ENCODE assay signal across 5 fruit fly cellular contexts in the genomic region with DNA sequence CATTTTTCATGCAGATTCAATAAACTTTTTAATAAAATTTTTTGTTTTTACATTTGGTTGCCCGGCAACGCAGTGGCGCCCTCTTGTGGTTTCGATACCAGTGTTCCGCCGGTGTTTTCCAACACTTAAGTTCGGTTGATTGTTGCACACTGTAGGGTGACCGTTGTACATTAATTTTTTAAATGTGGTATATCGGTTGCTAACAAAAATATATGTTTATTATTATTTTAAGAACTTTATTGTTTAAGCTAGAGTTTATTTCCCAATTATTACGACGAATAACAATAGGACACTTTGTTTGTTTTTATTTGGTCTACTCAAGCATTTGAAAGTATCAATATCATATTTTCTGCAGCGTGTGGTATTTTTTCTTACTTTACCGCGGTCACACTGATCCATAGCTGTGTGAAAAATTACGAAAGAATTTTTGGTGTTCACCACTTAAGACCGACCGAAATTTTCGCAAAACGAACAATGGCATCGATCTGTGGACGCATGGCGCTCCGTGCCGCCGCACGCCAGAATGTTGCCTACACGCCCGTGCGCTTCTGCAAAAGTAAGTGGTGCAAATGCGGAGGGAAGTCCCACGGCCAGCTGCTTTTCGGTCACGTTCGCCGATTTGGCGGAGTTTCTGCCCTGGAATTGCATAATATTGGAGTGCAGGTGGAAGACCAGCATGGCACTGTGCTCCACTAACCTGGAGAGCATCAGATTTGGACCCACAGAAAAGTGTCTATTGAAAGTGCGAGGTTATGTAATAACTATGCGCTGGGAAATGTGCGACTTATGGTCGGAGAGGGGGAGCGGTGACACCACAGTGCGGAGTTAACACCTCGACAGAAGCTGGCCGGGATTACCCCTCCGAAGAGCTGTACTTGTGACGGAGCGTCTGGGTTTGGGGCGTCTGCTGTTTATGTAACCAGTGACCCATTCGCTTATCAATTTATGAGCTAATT.
TF ChIP-seq lines count a peak whose summit lies in the region.

Gene IFT52, minus strand, starts transcription at position 74 of the 956 bp plus-strand sequence.
Gene COX5B, plus strand, starts transcription at position 372 of the 956 bp plus-strand sequence.

TF ChIP-seq in whole organism, adult, 20 proteins besides CTCF, POLR2A, EP300 and RAD21 (continued from another document):
- peak; percentile 78 for TF ChIP-seq toe (GFP tag; optimal IDR thresholded peaks at IDR 0.05; lab: Kevin White, UChicago)
- TF ChIP-seq Crg-1 (GFP tag; optimal IDR thresholded peaks at IDR 0.05; lab: Kevin White, UChicago), result no peak
- peak; percentile 50 for TF ChIP-seq Clk (GFP tag; optimal IDR thresholded peaks at IDR 0.05; lab: Kevin White, UChicago)
- TF ChIP-seq CG7045 (GFP tag; optimal IDR thresholded peaks at IDR 0.05; lab: Kevin White, UChicago), result peak; percentile 48
TF ChIP-seq in whole organism, adult: peak in this region for 11.

TF ChIP-seq in whole organism, embryonic, 481 proteins besides CTCF, POLR2A, EP300 and RAD21 (continued from another document and continues in another):
- TF ChIP-seq onecut (GFP tag; IDR thresholded peaks at IDR 0.05; lab: Robert Waterston, UW) (peak; percentile 57), gem (tag; optimal IDR thresholded peaks at IDR 0.05; lab: Kevin White, UChicago) (peak; percentile 21), CG17829 (tag; optimal IDR thresholded peaks at IDR 0.05; lab: Kevin White, UChicago) (peak; percentile 75), luna (GFP tag; optimal IDR thresholded peaks at IDR 0.05; lab: Kevin White, UChicago) (peak; percentile 34), hkb (optimal IDR thresholded peaks at IDR 0.05; lab: Kevin White, UChicago) (peak; percentile 35), hkb (GFP tag; IDR thresholded peaks at IDR 0.05; lab: Robert Waterston, UW) (no peak; the same call in 1 of the 2 replicates), D19B (GFP tag; optimal IDR thresholded peaks at IDR 0.05; lab: Kevin White, UChicago) (peak; percentile 29), pan (optimal IDR thresholded peaks at IDR 0.05; lab: Kevin White, UChicago) (no peak), pan (GFP tag; optimal IDR thresholded peaks at IDR 0.05 in 1 of 2, IDR thresholded peaks at IDR 0.05 in 1 of 2) (peak in 1 of 2 experiments; percentile 37), Ada2b (GFP tag; IDR thresholded peaks at IDR 0.05; lab: Robert Waterston, UW) (peak; percentile 46), dmrt99B (tag; optimal IDR thresholded peaks at IDR 0.05; lab: Kevin White, UChicago) (peak; percentile 23), bcd (GFP tag; optimal IDR thresholded peaks at IDR 0.05; lab: Kevin White, UChicago) (peak; percentile 69), CG13894 (tag; optimal IDR thresholded peaks at IDR 0.05; lab: Kevin White, UChicago) (peak; percentile 34), Nf-YC (tag; optimal IDR thresholded peaks at IDR 0.05; lab: Kevin White, UChicago) (peak; percentile 58), ara (GFP tag; IDR thresholded peaks at IDR 0.05; lab: Robert Waterston, UW) (peak; percentile 46; the same call in 1 of the 2 replicates), wdn (GFP tag; IDR thresholded peaks at IDR 0.05; lab: Robert Waterston, UW) (peak; percentile 12; the same call in 1 of the 2 replicates), CG8924 (tag; optimal IDR thresholded peaks at IDR 0.05; lab: Kevin White, UChicago) (peak; percentile 41), CG5953 (GFP tag; IDR thresholded peaks at IDR 0.05; lab: Robert Waterston, UW) (peak; percentile 32; the same call in 1 of the 2 replicates), chif (GFP tag; optimal IDR thresholded peaks at IDR 0.05; lab: Kevin White, UChicago) (no peak), CG32532 (GFP tag; IDR thresholded peaks at IDR 0.05; lab: Robert Waterston, UW) (peak; percentile 71), CG17361 (GFP tag; IDR thresholded peaks at IDR 0.05; lab: Robert Waterston, UW) (peak; percentile 65), Lhr (GFP tag; optimal IDR thresholded peaks at IDR 0.05; lab: Kevin White, UChicago) (peak; percentile 91), YL-1 (GFP tag; optimal IDR thresholded peaks at IDR 0.05; lab: Kevin White, UChicago) (peak; percentile 48), slbo (GFP tag; IDR thresholded peaks at IDR 0.05; lab: Robert Waterston, UW) (peak; percentile 89), zen2 (GFP tag; IDR thresholded peaks at IDR 0.05; lab: Robert Waterston, UW; ENCODE audit: partially characterized antibody) (no peak), disco-r (GFP tag; optimal IDR thresholded peaks at IDR 0.05; lab: Kevin White, UChicago) (no peak), Mrtf (GFP tag; IDR thresholded peaks at IDR 0.05; lab: Robert Waterston, UW) (peak; percentile 30; the same call in 1 of the 3 replicates)

TF ChIP-seq in whole organism, prepupa, 60 proteins besides CTCF, POLR2A, EP300 and RAD21 (continued from another document and continues in another):
- no peak for TF ChIP-seq CG7368 (GFP tag; optimal IDR thresholded peaks at IDR 0.05; lab: Kevin White, UChicago)
- peak; percentile 9 for TF ChIP-seq achi (GFP tag; optimal IDR thresholded peaks at IDR 0.05; lab: Kevin White, UChicago)
- TF ChIP-seq spab (GFP tag; optimal IDR thresholded peaks at IDR 0.05; lab: Kevin White, UChicago), result no peak
- TF ChIP-seq CG31627 (GFP tag; optimal IDR thresholded peaks at IDR 0.05; lab: Kevin White, UChicago), result peak; percentile 60
- TF ChIP-seq Hr4 (GFP tag; optimal IDR thresholded peaks at IDR 0.05; lab: Kevin White, UChicago), result peak; percentile 16
- TF ChIP-seq CG4318 (GFP tag; optimal IDR thresholded peaks at IDR 0.05; lab: Kevin White, UChicago), result no peak
- TF ChIP-seq CG8119 (GFP tag; IDR thresholded peaks at IDR 0.05; lab: Robert Waterston, UW), result no peak
- TF ChIP-seq Eip93F (GFP tag; optimal IDR thresholded peaks at IDR 0.05; lab: Kevin White, UChicago), result no peak
- TF ChIP-seq CG6276 (GFP tag; optimal IDR thresholded peaks at IDR 0.05; lab: Kevin White, UChicago), result no peak
- TF ChIP-seq dsx (GFP tag; optimal IDR thresholded peaks at IDR 0.05; lab: Kevin White, UChicago; ENCODE audit: poor library complexity, severe bottlenecking), result no peak
- TF ChIP-seq Sox102F (GFP tag; optimal IDR thresholded peaks at IDR 0.05; lab: Kevin White, UChicago), result peak; percentile 19
- no peak for TF ChIP-seq CG6163 (GFP tag; IDR thresholded peaks at IDR 0.05; lab: Robert Waterston, UW)
- TF ChIP-seq ss (GFP tag; optimal IDR thresholded peaks at IDR 0.05; lab: Kevin White, UChicago), result no peak
- no peak for TF ChIP-seq Ets96B (tag; optimal IDR thresholded peaks at IDR 0.05; lab: Kevin White, UChicago)
- TF ChIP-seq CG3919 (GFP tag; optimal IDR thresholded peaks at IDR 0.05; lab: Kevin White, UChicago), result peak; percentile 77
- TF ChIP-seq fd85E (GFP tag; optimal IDR thresholded peaks at IDR 0.05; lab: Kevin White, UChicago), result no peak
- TF ChIP-seq CG6792 (GFP tag; optimal IDR thresholded peaks at IDR 0.05; lab: Kevin White, UChicago), result peak; percentile 8
- no peak for TF ChIP-seq Hr38 (GFP tag; optimal IDR thresholded peaks at IDR 0.05; lab: Kevin White, UChicago)
- peak; percentile 57 for TF ChIP-seq Hr39 (GFP tag; optimal IDR thresholded peaks at IDR 0.05; lab: Kevin White, UChicago)
- peak; percentile 20 for TF ChIP-seq Smox (GFP tag; optimal IDR thresholded peaks at IDR 0.05; lab: Kevin White, UChicago)
- peak; percentile 51 for TF ChIP-seq acj6 (GFP tag; optimal IDR thresholded peaks at IDR 0.05; lab: Kevin White, UChicago)
- TF ChIP-seq CG8319 (GFP tag; optimal IDR thresholded peaks at IDR 0.05; lab: Kevin White, UChicago), result peak; percentile 29
- no peak for TF ChIP-seq lz (GFP tag; optimal IDR thresholded peaks at IDR 0.05; lab: Kevin White, UChicago)
- TF ChIP-seq CG15336 (GFP tag; IDR thresholded peaks at IDR 0.05; lab: Robert Waterston, UW), result no peak
- no peak for TF ChIP-seq CG8632 (GFP tag; optimal IDR thresholded peaks at IDR 0.05; lab: Kevin White, UChicago)
- no peak for TF ChIP-seq dac (GFP tag; optimal IDR thresholded peaks at IDR 0.05; lab: Kevin White, UChicago)
- TF ChIP-seq OdsH (GFP tag; optimal IDR thresholded peaks at IDR 0.05; lab: Kevin White, UChicago), result no peak
- TF ChIP-seq CG32006 (GFP tag; optimal IDR thresholded peaks at IDR 0.05; lab: Kevin White, UChicago), result peak; percentile 16
- peak; percentile 9 for TF ChIP-seq CG34406 (GFP tag; optimal IDR thresholded peaks at IDR 0.05; lab: Kevin White, UChicago)
- no peak for TF ChIP-seq CG6808 (GFP tag; optimal IDR thresholded peaks at IDR 0.05; lab: Kevin White, UChicago)
- TF ChIP-seq CG9139 (GFP tag; optimal IDR thresholded peaks at IDR 0.05; lab: Kevin White, UChicago), result no peak

TF ChIP-seq in whole organism, pupa, 21 proteins besides CTCF, POLR2A, EP300 and RAD21 (continued from another document):
- TF ChIP-seq CG8301 (tag; optimal IDR thresholded peaks at IDR 0.05; lab: Kevin White, UChicago), result no peak
- TF ChIP-seq gl (tag; optimal IDR thresholded peaks at IDR 0.05; lab: Kevin White, UChicago), result no peak
- peak; percentile 53; the same call in 1 of the 3 replicates for TF ChIP-seq CG4496 (GFP tag; IDR thresholded peaks at IDR 0.05; lab: Robert Waterston, UW)
TF ChIP-seq in whole organism, pupa: peak in this region for 8.

TF ChIP-seq in whole organism, wandering third instar larva, 38 proteins besides CTCF, POLR2A, EP300 and RAD21 (continued from another document):
- TF ChIP-seq CG9705 (GFP tag; optimal IDR thresholded peaks at IDR 0.05; lab: Kevin White, UChicago), result peak; percentile 34
- peak; percentile 76 for TF ChIP-seq rgr (GFP tag; optimal IDR thresholded peaks at IDR 0.05; lab: Kevin White, UChicago)
- no peak for TF ChIP-seq lola (GFP tag; optimal IDR thresholded peaks at IDR 0.05; lab: Kevin White, UChicago)
TF ChIP-seq in whole organism, wandering third instar larva: peak in this region for 13.
